Fruit fly (Drosophila melanogaster) whole organism, pupa: ENCODE data around the gene CG14965.

Experiments used
- CG10348 ChIP-seq: fragments of 200-800 bp; sonication (Bioruptor generic); IDR thresholded peaks from 2 replicates; pipeline ENCODE4 v1.3.6; 2022; ENCODE audit warnings: missing biosample characterization, missing genetic modification characterization
- CG12605 ChIP-seq: fragments of 200-800 bp; sonication (Bioruptor generic); IDR thresholded peaks from 2 replicates; pipeline ENCODE4 v1.3.6; 2022; ENCODE audit warnings: missing biosample characterization, missing genetic modification characterization
- CG13204 ChIP-seq: fragments of 200-800 bp; sonication (Bioruptor generic); optimal IDR thresholded peaks from 2 replicates; lab custom pipeline; 2018; ENCODE audit warnings: missing biosample characterization, mild to moderate bottlenecking, missing genetic modification characterization, moderate library complexity
- CG14655 ChIP-seq: fragments of 200-800 bp; sonication (Bioruptor generic); optimal IDR thresholded peaks from 3 replicates; lab custom pipeline; 2017; ENCODE audit warnings: mild to moderate bottlenecking, missing biosample characterization, missing genetic modification reagents, missing genetic modification characterization
- CG15710 ChIP-seq: fragments of 200-800 bp; sonication (Bioruptor generic); optimal IDR thresholded peaks from 2 replicates; lab custom pipeline; 2018; ENCODE audit warnings: missing biosample characterization, mild to moderate bottlenecking, missing genetic modification characterization, moderate library complexity
- CG17806 ChIP-seq: fragments of 200-800 bp; sonication (Bioruptor generic); optimal IDR thresholded peaks from 2 replicates; lab custom pipeline; 2018; ENCODE audit warnings: missing biosample characterization, mild to moderate bottlenecking, missing genetic modification characterization, moderate library complexity
- CG32121 ChIP-seq: fragments of 200-800 bp; sonication (Bioruptor generic); IDR thresholded peaks from 2 replicates; pipeline ENCODE4 v1.3.6; 2022; ENCODE audit warnings: missing biosample characterization, missing genetic modification characterization
- CG34367 ChIP-seq: fragments of 200-800 bp; sonication (Bioruptor generic); optimal IDR thresholded peaks from 2 replicates; lab custom pipeline; 2018; ENCODE audit warnings: missing biosample characterization, mild to moderate bottlenecking, missing genetic modification characterization
- CG4496 ChIP-seq: fragments of 200-800 bp; sonication (Bioruptor generic); IDR thresholded peaks from 3 replicates; pipeline ENCODE4 v1.3.6; 2022; ENCODE audit warnings: missing biosample characterization, missing genetic modification characterization
- CG8159 ChIP-seq: fragments of 200-800 bp; sonication (Bioruptor generic); optimal IDR thresholded peaks from 3 replicates; lab custom pipeline; 2018; ENCODE audit warnings: missing biosample characterization, mild to moderate bottlenecking, missing genetic modification characterization, moderate library complexity
- CG8301 ChIP-seq: fragments of 200-800 bp; sonication (Bioruptor generic); optimal IDR thresholded peaks from 2 replicates; lab custom pipeline; 2018; ENCODE audit warnings: missing biosample characterization, mild to moderate bottlenecking, missing genetic modification characterization
- CG9948 ChIP-seq: fragments of 200-800 bp; sonication (Bioruptor generic); optimal IDR thresholded peaks from 2 replicates; lab custom pipeline; 2018; ENCODE audit warnings: missing biosample characterization, mild to moderate bottlenecking, missing genetic modification characterization, moderate library complexity
- D1 ChIP-seq: fragments of 200-800 bp; sonication (Bioruptor generic); optimal IDR thresholded peaks from 2 replicates; lab custom pipeline; 2018; ENCODE audit warnings: missing biosample characterization, mild to moderate bottlenecking, missing genetic modification characterization, moderate library complexity
- EcR ChIP-seq: fragments of 200-800 bp; sonication (Bioruptor generic); optimal IDR thresholded peaks from 3 replicates; lab custom pipeline; 2019; ENCODE audit warnings: missing biosample characterization, missing genetic modification characterization, mild to moderate bottlenecking, moderate library complexity, missing genetic modification reagents
- Ets98B ChIP-seq: fragments of 200-800 bp; sonication (Bioruptor generic); IDR thresholded peaks from 2 replicates; pipeline ENCODE4 v1.3.6; 2022; ENCODE audit warnings: missing biosample characterization, missing genetic modification characterization
- Pif1A ChIP-seq: fragments of 200-800 bp; sonication (Bioruptor generic); optimal IDR thresholded peaks from 3 replicates; lab custom pipeline; 2016; ENCODE audit warnings: missing biosample characterization, missing genetic modification characterization
- Pif1B ChIP-seq: fragments of 200-800 bp; sonication (Bioruptor generic); optimal IDR thresholded peaks from 3 replicates; lab custom pipeline; 2016; ENCODE audit warnings: missing biosample characterization, missing genetic modification characterization
- Snoo ChIP-seq: fragments of 200-800 bp; sonication (Bioruptor generic); optimal IDR thresholded peaks from 3 replicates; lab custom pipeline; 2017; ENCODE audit warnings: missing biosample characterization, mild to moderate bottlenecking, missing genetic modification characterization, inconsistent platforms
- fd96Ca ChIP-seq: fragments of 200-800 bp; sonication (Bioruptor generic); IDR thresholded peaks from 3 replicates; pipeline ENCODE4 v1.3.6; 2022; ENCODE audit warnings: missing biosample characterization, missing genetic modification characterization
- gl ChIP-seq: fragments of 200-800 bp; sonication (Bioruptor generic); optimal IDR thresholded peaks from 2 replicates; lab custom pipeline; 2018; ENCODE audit warnings: missing biosample characterization, mild to moderate bottlenecking, missing genetic modification characterization
- rn ChIP-seq: fragments of 200-800 bp; sonication (Bioruptor generic); IDR thresholded peaks from 2 replicates; pipeline ENCODE4 v1.3.6; 2022; ENCODE audit warnings: missing biosample characterization, missing genetic modification characterization

Gene CG14965

dm6 chr3L:3236319-3236718 lies 44.0 kb upstream of the CG14965 start:
- TF ChIP-seq CG8159 (tag; lab: Kevin White, UChicago) (no peak), EcR (peak; percentile 45)
- TF ChIP-seq, all 21 proteins: peak for 1

DNA sequence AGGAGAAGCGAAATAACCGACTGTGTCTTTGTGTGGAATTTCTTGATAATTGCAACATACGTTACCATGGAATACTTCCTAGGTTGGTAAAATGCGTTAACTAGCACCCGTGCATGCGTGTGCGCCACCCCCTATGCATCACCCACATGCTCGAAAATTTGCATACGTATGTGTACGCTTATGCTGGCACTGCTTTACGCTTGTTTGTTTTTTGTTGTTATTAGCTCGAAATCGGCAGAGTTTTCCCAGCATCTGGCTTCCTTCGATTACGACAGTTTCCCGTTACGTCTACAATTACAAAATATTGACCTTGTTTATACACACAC lies 34.1 kb upstream of the CG14965 start:
- TF ChIP-seq Ets98B (GFP tag; lab: Robert Waterston, UW) (peak; percentile 4; the same call in 1 of the 2 replicates), CG4496 (GFP tag; lab: Robert Waterston, UW) (no peak), CG32121 (0 out of 2 replicates have a peak, but pooled peaks have one; percentile 0)

dm6 chr3L:3225769-3226457 lies 33.6 kb upstream of the CG14965 start:
- peak; percentile 52 for TF ChIP-seq CG14655
- peak; percentile 62 for TF ChIP-seq gl (tag; lab: Kevin White, UChicago)
- peak; percentile 58 for TF ChIP-seq CG4496 (GFP tag; lab: Robert Waterston, UW)
- peak; percentile 50; the same call in 1 of the 2 replicates for TF ChIP-seq CG32121
- peak; percentile 22 for TF ChIP-seq CG17806 (tag; lab: Kevin White, UChicago)
- TF ChIP-seq CG8159 (tag; lab: Kevin White, UChicago) = no peak
- peak; percentile 59 for TF ChIP-seq CG12605 (GFP tag; lab: Robert Waterston, UW)
- no peak for TF ChIP-seq D1 (tag; lab: Kevin White, UChicago)
- no peak for TF ChIP-seq Pif1A (GFP tag; lab: Kevin White, UChicago)
- TF ChIP-seq CG9948 (tag; lab: Kevin White, UChicago) = no peak
- TF ChIP-seq CG15710 (tag; lab: Kevin White, UChicago) = peak; percentile 42
- TF ChIP-seq CG13204 (GFP tag; lab: Kevin White, UChicago) = peak; percentile 63
- TF ChIP-seq Snoo (tag; lab: Kevin White, UChicago) = no peak
- peak; percentile 65 for TF ChIP-seq Ets98B (GFP tag; lab: Robert Waterston, UW)
- TF ChIP-seq EcR = peak; percentile 53
- peak; percentile 16 for TF ChIP-seq CG8301 (tag; lab: Kevin White, UChicago)
- no peak for TF ChIP-seq Pif1B (GFP tag; lab: Kevin White, UChicago)
- no peak for TF ChIP-seq CG10348 (GFP tag; lab: Robert Waterston, UW)
- TF ChIP-seq fd96Ca (GFP tag; lab: Robert Waterston, UW) = peak; percentile 76; the same call in 2 of the 3 replicates
- TF ChIP-seq CG34367 (tag; lab: Kevin White, UChicago) = peak; percentile 19
- TF ChIP-seq rn (GFP tag; lab: Robert Waterston, UW) = 0 out of 2 replicates have a peak, but pooled peaks have one; percentile 8
- TF ChIP-seq, all 21 proteins: peak for 14

dm6 chr3L:3224740-3225719 lies 32.7 kb upstream of the CG14965 start, which contains the start of gene Larp4B:
Gene Larp4B, plus strand, starts transcription at chr3L:3224838.
- TF ChIP-seq CG9948 (tag; lab: Kevin White, UChicago) (no peak), CG8301 (tag; lab: Kevin White, UChicago) (no peak), fd96Ca (GFP tag; lab: Robert Waterston, UW) (no peak; the same call in 2 of the 3 replicates), CG13204 (GFP tag; lab: Kevin White, UChicago) (no peak), CG32121 (no peak), CG17806 (tag; lab: Kevin White, UChicago) (no peak), CG8159 (tag; lab: Kevin White, UChicago) (no peak), CG34367 (tag; lab: Kevin White, UChicago) (no peak), CG12605 (GFP tag; lab: Robert Waterston, UW) (no peak), Pif1B (GFP tag; lab: Kevin White, UChicago) (no peak), CG4496 (GFP tag; lab: Robert Waterston, UW) (no peak), Pif1A (GFP tag; lab: Kevin White, UChicago) (no peak)

DNA sequence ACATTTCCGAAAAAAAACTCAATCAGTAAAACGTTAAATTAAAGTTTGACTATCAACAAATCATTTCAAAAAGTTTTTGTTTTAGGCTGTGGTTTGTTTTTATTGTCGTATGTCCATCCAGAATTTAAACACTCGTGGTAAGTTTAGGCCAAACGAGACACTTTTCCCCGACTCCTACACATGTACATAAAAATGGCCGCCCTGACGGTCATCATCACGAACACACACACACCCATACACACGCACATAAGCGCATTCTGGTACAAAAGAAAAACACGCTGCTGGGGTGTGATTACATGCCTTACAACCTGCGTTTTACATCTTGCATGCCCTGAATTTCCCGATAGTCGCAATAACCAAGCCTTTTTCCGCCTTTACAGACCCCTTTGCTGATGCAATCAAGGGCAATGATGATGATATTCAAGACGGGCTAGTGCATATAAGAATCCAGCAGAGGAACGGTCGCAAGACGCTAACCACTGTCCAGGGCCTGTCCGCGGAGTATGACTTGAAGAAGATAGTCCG lies 31.2 kb upstream of the CG14965 start:
- peak; percentile 39 for TF ChIP-seq EcR
- no peak for TF ChIP-seq CG14655
- TF ChIP-seq D1 (tag; lab: Kevin White, UChicago) = no peak
